Fruit fly (Drosophila melanogaster) whole organism, embryonic: Measurements from ENCODE around the gene Osi7.

ENCODE experiments used
- ATbp ChIP-seq: fragments of 200-800 bp; sonication (Bioruptor generic); optimal IDR thresholded peaks from 2 replicates; lab custom pipeline; 2017; ENCODE audit warnings: missing biosample characterization, mild to moderate bottlenecking, missing genetic modification characterization, missing genetic modification reagents
- Asciz ChIP-seq: fragments of 200-800 bp; sonication (Bioruptor generic); optimal IDR thresholded peaks from 2 replicates; lab custom pipeline; 2017; ENCODE audit warnings: missing biosample characterization, mild to moderate bottlenecking, missing genetic modification characterization, missing genetic modification reagents
- Blimp-1 ChIP-seq: fragments of 200-800 bp; sonication (Bioruptor generic); optimal IDR thresholded peaks from 3 replicates; lab custom pipeline; 2018; ENCODE audit warnings: missing biosample characterization, missing genetic modification characterization, mild to moderate bottlenecking, moderate library complexity, missing genetic modification reagents
- CG10366 ChIP-seq: fragments of 200-800 bp; sonication (Bioruptor generic); IDR thresholded peaks from 2 replicates; pipeline ENCODE4 v1.3.6; 2022; ENCODE audit warnings: missing biosample characterization, missing genetic modification characterization
- CG10543 ChIP-seq: fragments of 200-800 bp; sonication (Bioruptor generic); optimal IDR thresholded peaks from 3 replicates; lab custom pipeline; 2017; ENCODE audit warnings: missing biosample characterization, mild to moderate bottlenecking, missing genetic modification characterization, moderate library complexity
- CG11560 ChIP-seq: fragments of 200-800 bp; sonication (Bioruptor generic); IDR thresholded peaks from 3 replicates; pipeline ENCODE4 v1.3.6; 2022; ENCODE audit warnings: missing biosample characterization, missing genetic modification characterization
- CG12744 ChIP-seq: fragments of 200-800 bp; sonication (Bioruptor generic); optimal IDR thresholded peaks from 2 replicates; lab custom pipeline; 2016; ENCODE audit warnings: missing biosample characterization, missing genetic modification characterization
- CG13296 ChIP-seq: fragments of 200-800 bp; sonication (Bioruptor generic); optimal IDR thresholded peaks from 3 replicates; lab custom pipeline; 2018; ENCODE audit warnings: missing biosample characterization, mild to moderate bottlenecking, missing genetic modification characterization
- CG13775 ChIP-seq: fragments of 200-800 bp; sonication (Bioruptor generic); optimal IDR thresholded peaks from 3 replicates; lab custom pipeline; 2017; ENCODE audit warnings: missing biosample characterization, mild to moderate bottlenecking, missing genetic modification characterization
- CG15073 ChIP-seq: fragments of 200-800 bp; sonication (Bioruptor generic); optimal IDR thresholded peaks from 2 replicates; lab custom pipeline; 2016; ENCODE audit warnings: missing biosample characterization, missing genetic modification characterization
- CG17359 ChIP-seq: fragments of 200-800 bp; sonication (Bioruptor generic); optimal IDR thresholded peaks from 3 replicates; lab custom pipeline; 2018; ENCODE audit warnings: missing biosample characterization, mild to moderate bottlenecking, missing genetic modification characterization, moderate library complexity
- CG17361 ChIP-seq: fragments of 200-800 bp; sonication (Bioruptor generic); IDR thresholded peaks from 3 replicates; pipeline ENCODE4 v1.3.6; 2022; ENCODE audit warnings: missing biosample characterization, missing genetic modification characterization
- CG2199 ChIP-seq: fragments of 200-800 bp; sonication (Bioruptor generic); IDR thresholded peaks from 3 replicates; pipeline ENCODE4 v1.3.6; 2022; ENCODE audit warnings: missing biosample characterization, missing genetic modification characterization
- CG2678 ChIP-seq: fragments of 200-800 bp; sonication (Bioruptor generic); optimal IDR thresholded peaks from 3 replicates; lab custom pipeline; 2019; ENCODE audit warnings: missing biosample characterization, mild to moderate bottlenecking, missing genetic modification characterization, moderate library complexity
- CG2712 ChIP-seq: fragments of 200-800 bp; optimal IDR thresholded peaks from 3 replicates; lab custom pipeline; 2019; ENCODE audit warnings: missing biosample characterization, mild to moderate bottlenecking, missing genetic modification characterization, moderate library complexity
- CG2889 ChIP-seq: fragments of 200-800 bp; sonication (Bioruptor generic); IDR thresholded peaks from 3 replicates; pipeline ENCODE4 v1.3.6; 2022; ENCODE audit warnings: missing biosample characterization, missing genetic modification characterization
- CG30020 ChIP-seq: fragments of 200-800 bp; optimal IDR thresholded peaks from 2 replicates; lab custom pipeline; 2019; ENCODE audit warnings: missing biosample characterization, mild to moderate bottlenecking, missing genetic modification characterization, moderate library complexity
- CG31441 ChIP-seq: fragments of 200-800 bp; sonication (Bioruptor generic); IDR thresholded peaks from 2 replicates; pipeline ENCODE4 v1.3.6; 2022; ENCODE audit warnings: missing biosample characterization, missing genetic modification characterization
- CG34422 ChIP-seq: fragments of 200-800 bp; sonication (Bioruptor generic); IDR thresholded peaks from 3 replicates; pipeline ENCODE4 v1.3.6; 2022; ENCODE audit warnings: missing biosample characterization, missing genetic modification characterization
- CG6254 ChIP-seq: fragments of 200-800 bp; sonication (Bioruptor generic); optimal IDR thresholded peaks from 3 replicates; lab custom pipeline; 2017; ENCODE audit warnings: mild to moderate bottlenecking, missing biosample characterization, missing genetic modification reagents, missing genetic modification characterization
- CG6813 ChIP-seq: fragments of 200-800 bp; sonication (Bioruptor generic); optimal IDR thresholded peaks from 2 replicates; lab custom pipeline; 2017; ENCODE audit warnings: missing biosample characterization, missing genetic modification characterization, mild to moderate bottlenecking, moderate library complexity, missing genetic modification reagents
- CG7357 ChIP-seq: fragments of 200-800 bp; sonication (Bioruptor generic); IDR thresholded peaks from 3 replicates; pipeline ENCODE4 v1.3.6; 2022; ENCODE audit warnings: missing biosample characterization, missing genetic modification characterization
- CG8359 ChIP-seq: fragments of 200-800 bp; sonication (Bioruptor generic); optimal IDR thresholded peaks from 2 replicates; lab custom pipeline; 2017; ENCODE audit warnings: missing biosample characterization, mild to moderate bottlenecking, missing genetic modification characterization, borderline replicate concordance
- CG8924 ChIP-seq: fragments of 200-800 bp; optimal IDR thresholded peaks from 3 replicates; lab custom pipeline; 2019; ENCODE audit warnings: missing biosample characterization, mild to moderate bottlenecking, missing genetic modification characterization, moderate library complexity
- Dll ChIP-seq: fragments of 200-800 bp; sonication (Bioruptor generic); IDR thresholded peaks from 4 replicates; pipeline ENCODE4 v1.3.6; 2022; ENCODE audit warnings: missing biosample characterization, missing genetic modification characterization; ENCODE audit not compliant: partially characterized antibody
- Doc2 ChIP-seq: fragments of 200-800 bp; sonication (Bioruptor generic); IDR thresholded peaks from 2 replicates; pipeline ENCODE4 v1.3.6; 2022; ENCODE audit warnings: missing biosample characterization, missing genetic modification characterization
- Doc3 ChIP-seq: fragments of 200-800 bp; sonication (Bioruptor generic); IDR thresholded peaks from 3 replicates; pipeline ENCODE4 v1.3.6; 2022; ENCODE audit warnings: missing biosample characterization, missing genetic modification characterization; ENCODE audit not compliant: partially characterized antibody
- Ets65A ChIP-seq: fragments of 200-800 bp; sonication (Bioruptor generic); peaks from one replicate; lab custom pipeline; 2016; ENCODE audit warnings: missing biosample characterization, missing genetic modification characterization
- HLH3B ChIP-seq: fragments of 200-800 bp; sonication (Bioruptor generic); IDR thresholded peaks from 2 replicates; pipeline ENCODE4 v1.3.6; 2022; ENCODE audit warnings: missing biosample characterization, missing genetic modification characterization
- Hmr ChIP-seq: fragments of 200-800 bp; sonication (Bioruptor generic); optimal IDR thresholded peaks from 3 replicates; lab custom pipeline; 2017; ENCODE audit warnings: mild to moderate bottlenecking, missing biosample characterization, missing genetic modification reagents, missing genetic modification characterization
- Mrtf ChIP-seq: fragments of 200-800 bp; sonication (Bioruptor generic); IDR thresholded peaks from 3 replicates; pipeline ENCODE4 v1.3.6; 2022; ENCODE audit warnings: missing biosample characterization, missing genetic modification characterization
- Myb ChIP-seq: fragments of 200-800 bp; sonication (Bioruptor generic); optimal IDR thresholded peaks from 2 replicates; lab custom pipeline; 2016; ENCODE audit warnings: missing biosample characterization, missing genetic modification characterization
- Nf-YB ChIP-seq: fragments of 200-800 bp; sonication (Bioruptor generic); optimal IDR thresholded peaks from 3 replicates; lab custom pipeline; 2019; ENCODE audit warnings: missing biosample characterization, mild to moderate bottlenecking, missing genetic modification characterization, moderate library complexity
- NfI ChIP-seq: fragments of 200-800 bp; sonication (Bioruptor generic); optimal IDR thresholded peaks from 3 replicates; lab custom pipeline; 2018; ENCODE audit warnings: missing biosample characterization, mild to moderate bottlenecking, missing genetic modification characterization, moderate library complexity
- crol ChIP-seq: fragments of 200-800 bp; sonication (Bioruptor generic); IDR thresholded peaks from 2 replicates; pipeline ENCODE4 v1.3.6; 2022; ENCODE audit warnings: missing biosample characterization, missing genetic modification characterization
- dysf ChIP-seq: fragments of 200-800 bp; sonication (Bioruptor generic); IDR thresholded peaks from 3 replicates; pipeline ENCODE4 v1.3.6; 2022; ENCODE audit warnings: missing biosample characterization, missing genetic modification characterization
- emc ChIP-seq: fragments of 200-800 bp; sonication (Bioruptor generic); optimal IDR thresholded peaks from 2 replicates; lab custom pipeline; 2016; ENCODE audit warnings: missing biosample characterization, missing genetic modification characterization
- en ChIP-seq: fragments of 200-800 bp; sonication (Bioruptor generic); optimal IDR thresholded peaks from 2 replicates; lab custom pipeline; 2016; ENCODE audit warnings: missing biosample characterization, missing genetic modification characterization
- hth ChIP-seq: fragments of >200 bp; optimal IDR thresholded peaks from 2 replicates; lab custom pipeline; 2017; ENCODE audit warnings: inconsistent platforms
- lab ChIP-seq: fragments of 200-800 bp; sonication (Bioruptor generic); optimal IDR thresholded peaks from 3 replicates; lab custom pipeline; 2017; ENCODE audit warnings: missing biosample characterization, missing genetic modification characterization, mild to moderate bottlenecking, moderate library complexity, missing genetic modification reagents
- nom ChIP-seq: fragments of 200-800 bp; sonication (Bioruptor generic); optimal IDR thresholded peaks from 2 replicates; lab custom pipeline; 2017; ENCODE audit warnings: missing biosample characterization, missing genetic modification characterization, mild to moderate bottlenecking, moderate library complexity, missing genetic modification reagents
- schlank ChIP-seq: fragments of 200-800 bp; sonication (Bioruptor generic); optimal IDR thresholded peaks from 2 replicates; lab custom pipeline; 2018; ENCODE audit warnings: missing biosample characterization, mild to moderate bottlenecking, missing genetic modification characterization
- sd ChIP-seq: fragments of 200-800 bp; sonication (Bioruptor generic); optimal IDR thresholded peaks from 3 replicates; lab custom pipeline; 2018; ENCODE audit warnings: missing biosample characterization, mild to moderate bottlenecking, missing genetic modification characterization, moderate library complexity
- sens ChIP-seq: fragments of 200-800 bp; sonication (Bioruptor generic); peaks from one replicate; lab custom pipeline; 2016; ENCODE audit warnings: missing biosample characterization, missing genetic modification characterization
- sens-2 ChIP-seq: fragments of 200-800 bp; sonication (Bioruptor generic); IDR thresholded peaks from 2 replicates; pipeline ENCODE4 v1.3.6; 2022; ENCODE audit warnings: missing biosample characterization, missing genetic modification characterization
- sisA ChIP-seq: fragments of 200-800 bp; sonication (Bioruptor generic); IDR thresholded peaks from 2 replicates; pipeline ENCODE4 v1.3.6; 2022; ENCODE audit warnings: missing biosample characterization, missing genetic modification characterization
- tll ChIP-seq, 2 experiments: fragments of 200-800 bp in 1 of 2; fragments of >200 bp in 1 of 2; sonication (Bioruptor generic) in 1 of 2; optimal IDR thresholded peaks; 2 replicates each; lab custom pipeline; 2017 to 2019; ENCODE audit warnings: missing biosample characterization in 2 of 2, missing genetic modification characterization in 2 of 2, mild to moderate bottlenecking in 1 of 2, moderate library complexity in 1 of 2
- ttk ChIP-seq: fragments of 200-800 bp; sonication (Bioruptor generic); IDR thresholded peaks from 2 replicates; pipeline ENCODE4 v2.1.2; 2022; ENCODE audit warnings: missing biosample characterization, missing genetic modification characterization
- tup ChIP-seq: fragments of 200-800 bp; sonication (Bioruptor generic); optimal IDR thresholded peaks from 2 replicates; lab custom pipeline; 2016; ENCODE audit warnings: missing biosample characterization, mild to moderate bottlenecking, missing genetic modification characterization, moderate library complexity
- unc-4 ChIP-seq: fragments of 200-800 bp; sonication (Bioruptor generic); IDR thresholded peaks from 2 replicates; pipeline ENCODE4 v1.3.6; 2022; ENCODE audit warnings: missing biosample characterization, missing genetic modification characterization; ENCODE audit not compliant: partially characterized antibody

Osi7 gene

dm6 chr3R:6203000-6203399 lies 45.8 kb upstream of the Osi7 start (continued):
- peak; percentile 36 for TF ChIP-seq Asciz (GFP tag; lab: Kevin White, UChicago)
- no peak for TF ChIP-seq unc-4 (GFP tag; lab: Robert Waterston, UW)
- TF ChIP-seq Dll (GFP tag; lab: Robert Waterston, UW) = no peak
- TF ChIP-seq CG12744 (GFP tag; lab: Kevin White, UChicago) = no peak
- TF ChIP-seq CG11560 (tag; lab: Robert Waterston, UW) = no peak
- TF ChIP-seq ttk (GFP tag; lab: Robert Waterston, UW) = peak; percentile 33; the same call in 1 of the 2 replicates
- TF ChIP-seq sens (GFP tag; lab: Kevin White, UChicago) = peak; percentile 46
- no peak for TF ChIP-seq Doc2 (GFP tag; lab: Robert Waterston, UW)
- peak; percentile 96 for TF ChIP-seq Blimp-1
- TF ChIP-seq Nf-YB (GFP tag; lab: Kevin White, UChicago) = no peak
- TF ChIP-seq CG7357 = 0 out of 3 replicates have a peak, but pooled peaks have one; percentile 24
- peak; percentile 8 for TF ChIP-seq CG6813 (GFP tag; lab: Kevin White, UChicago)
- peak; percentile 26 for TF ChIP-seq CG17359
- TF ChIP-seq dysf (GFP tag; lab: Robert Waterston, UW) = no peak
- TF ChIP-seq CG8924 (tag; lab: Kevin White, UChicago) = no peak
- TF ChIP-seq lab = peak; percentile 21
- TF ChIP-seq CG2199 = 0 out of 3 replicates have a peak, but pooled peaks have one; percentile 21
- TF ChIP-seq en = no peak
- TF ChIP-seq CG13775 (GFP tag; lab: Kevin White, UChicago) = no peak
- peak; percentile 4 for TF ChIP-seq CG10543 (GFP tag; lab: Kevin White, UChicago)
- no peak for TF ChIP-seq Hmr (GFP tag; lab: Kevin White, UChicago)
- TF ChIP-seq tup (GFP tag; lab: Kevin White, UChicago) = no peak
- TF ChIP-seq schlank (tag; lab: Kevin White, UChicago) = no peak
- TF ChIP-seq CG17361 (GFP tag; lab: Robert Waterston, UW) = no peak
- no peak for TF ChIP-seq Myb (GFP tag; lab: Kevin White, UChicago)
- peak; percentile 19 for TF ChIP-seq CG8359 (GFP tag; lab: Kevin White, UChicago)
- no peak for TF ChIP-seq CG10366
- peak; percentile 18 for TF ChIP-seq CG6254 (GFP tag; lab: Kevin White, UChicago)
- TF ChIP-seq CG15073 (GFP tag; lab: Kevin White, UChicago) = no peak
- TF ChIP-seq CG31441 = 0 out of 2 replicates have a peak, but pooled peaks have one; percentile 15
- TF ChIP-seq nom (GFP tag; lab: Kevin White, UChicago) = no peak
- no peak for TF ChIP-seq CG30020 (tag; lab: Kevin White, UChicago)
- no peak for TF ChIP-seq NfI (GFP tag; lab: Kevin White, UChicago)
- TF ChIP-seq CG2889 (GFP tag; lab: Robert Waterston, UW) = 0 out of 3 replicates have a peak, but pooled peaks have one; percentile 22
- peak; percentile 65 for TF ChIP-seq crol
- no peak for TF ChIP-seq hth (lab: Kevin White, UChicago)
- peak; percentile 19; the same call in 1 of the 2 replicates for TF ChIP-seq sisA (GFP tag; lab: Robert Waterston, UW)
- TF ChIP-seq Ets65A (GFP tag; lab: Kevin White, UChicago) = no peak
- TF ChIP-seq emc (GFP tag; lab: Kevin White, UChicago) = no peak
- peak; percentile 49 for TF ChIP-seq sd (tag; lab: Kevin White, UChicago)
- TF ChIP-seq CG13296 (GFP tag; lab: Kevin White, UChicago) = no peak
- TF ChIP-seq CG2678 (tag; lab: Kevin White, UChicago) = peak; percentile 33
- no peak for TF ChIP-seq Doc3 (GFP tag; lab: Robert Waterston, UW)
- TF ChIP-seq HLH3B (GFP tag; lab: Robert Waterston, UW) = no peak
- TF ChIP-seq CG34422 = no peak
- no peak for TF ChIP-seq sens-2 (GFP tag; lab: Robert Waterston, UW)
- TF ChIP-seq ATbp (GFP tag; lab: Kevin White, UChicago) = peak; percentile 69
- TF ChIP-seq CG2712 (tag; lab: Kevin White, UChicago) = no peak
- no peak for TF ChIP-seq tll (GFP tag; optimal IDR thresholded peaks at IDR 0.05; lab: Kevin White, UChicago)
- TF ChIP-seq Mrtf = no peak
